Worm (Caenorhabditis elegans) whole organism, L4 larva: ENCODE data around the gene Y39G8C.2.

Experiments used
- D1046.2 ChIP-seq: fragments of 200-800 bp; sonication (Bioruptor generic); IDR thresholded peaks from 2 replicates; pipeline ENCODE4 v1.3.6; 2022; ENCODE audit warnings: missing genetic modification characterization, missing compliant biosample characterization
- F10B5.3 ChIP-seq: sonication (generic microtip); optimal IDR thresholded peaks from 2 replicates; lab custom pipeline; 2016; ENCODE audit warnings: mild to moderate bottlenecking, missing genetic modification characterization, missing compliant biosample characterization
- R02D3.7 ChIP-seq: fragments of 150-350 bp; sonication (generic microtip); optimal IDR thresholded peaks from 3 replicates; lab custom pipeline; 2014; ENCODE audit warnings: missing biosample characterization, missing genetic modification characterization
- T20F7.1 ChIP-seq: fragments of 200-800 bp; sonication (Bioruptor generic); optimal IDR thresholded peaks from 2 replicates; lab custom pipeline; 2018; ENCODE audit warnings: mild to moderate bottlenecking, missing genetic modification characterization, missing compliant biosample characterization
- T26A8.4 ChIP-seq: fragments of 200-800 bp; sonication (Bioruptor generic); IDR thresholded peaks from 2 replicates; pipeline ENCODE4 v1.3.6; 2022; ENCODE audit warnings: missing genetic modification characterization, missing compliant biosample characterization
- Y105C5A.15 ChIP-seq: fragments of 200-800 bp; sonication (Bioruptor generic); IDR thresholded peaks from 2 replicates; pipeline ENCODE4 v1.3.6; 2022; ENCODE audit warnings: missing genetic modification characterization, missing compliant biosample characterization
- Y5F2A.4 ChIP-seq: fragments of 200-800 bp; sonication (Bioruptor generic); optimal IDR thresholded peaks from 2 replicates; lab custom pipeline; 2018; ENCODE audit warnings: mild to moderate bottlenecking, missing genetic modification characterization, missing compliant biosample characterization
- ZK337.2 ChIP-seq: fragments of 200-800 bp; sonication (Bioruptor generic); IDR thresholded peaks from 2 replicates; pipeline ENCODE4 v1.3.6; 2022; ENCODE audit warnings: missing genetic modification reagents, missing genetic modification characterization, missing compliant biosample characterization
- ZK546.5 ChIP-seq, 2 experiments: sonication (generic microtip); optimal IDR thresholded peaks; 2 replicates each; lab custom pipeline; 2017; ENCODE audit warnings: missing biosample characterization in 2 of 2, missing genetic modification characterization in 2 of 2
- aha-1 ChIP-seq: fragments of 150-350 bp; peaks from one replicate; lab custom pipeline; 2014; ENCODE audit warnings: missing biosample characterization, missing genetic modification characterization
- ama-1 ChIP-seq: fragments of 150-350 bp; optimal IDR thresholded peaks from 2 replicates; lab custom pipeline; 2014; ENCODE audit warnings: inconsistent platforms, mixed read lengths
- arid-1 ChIP-seq: fragments of 200-800 bp; sonication (Bioruptor generic); conservative IDR thresholded peaks from 2 replicates; pipeline ENCODE4 v1.3.6; 2022; ENCODE audit warnings: missing genetic modification reagents, missing genetic modification characterization, missing compliant biosample characterization
- cey-2 ChIP-seq: sonication (generic microtip); optimal IDR thresholded peaks from 3 replicates; lab custom pipeline; 2017; ENCODE audit warnings: missing genetic modification characterization, mild to moderate bottlenecking, missing compliant biosample characterization, antibody characterized with exemption, borderline replicate concordance; ENCODE audit not compliant: insufficient read depth
- ctbp-1 ChIP-seq: fragments of 200-800 bp; sonication (Bioruptor generic); IDR thresholded peaks from 2 replicates; pipeline ENCODE4 v1.3.6; 2022; ENCODE audit warnings: missing genetic modification reagents, missing genetic modification characterization, missing compliant biosample characterization
- daf-19 ChIP-seq: fragments of 200-800 bp; sonication (Bioruptor generic); conservative IDR thresholded peaks from 2 replicates; pipeline ENCODE4 v1.3.6; 2022; ENCODE audit warnings: missing genetic modification characterization, missing compliant biosample characterization
- daf-8 ChIP-seq: fragments of 200-800 bp; sonication (Bioruptor generic); IDR thresholded peaks from 2 replicates; pipeline ENCODE4 v1.3.6; 2022; ENCODE audit warnings: missing genetic modification characterization, missing compliant biosample characterization
- dmd-6 ChIP-seq: fragments of 200-800 bp; sonication (Bioruptor generic); IDR thresholded peaks from 2 replicates; pipeline ENCODE4 v1.3.6; 2022; ENCODE audit warnings: missing genetic modification reagents, missing genetic modification characterization, missing compliant biosample characterization
- dmd-9 ChIP-seq: fragments of 200-800 bp; sonication (Bioruptor generic); IDR thresholded peaks from 2 replicates; pipeline ENCODE4 v1.3.6; 2022; ENCODE audit warnings: missing genetic modification reagents, missing genetic modification characterization, missing compliant biosample characterization
- dpl-1 ChIP-seq: fragments of 150-350 bp; optimal IDR thresholded peaks from 2 replicates; lab custom pipeline; 2014; ENCODE audit warnings: missing biosample characterization, missing genetic modification reagents, missing genetic modification characterization
- dve-1 ChIP-seq: sonication (generic microtip); optimal IDR thresholded peaks from 2 replicates; lab custom pipeline; 2017; ENCODE audit warnings: antibody characterized with exemption, mild to moderate bottlenecking, missing genetic modification characterization, missing compliant biosample characterization; ENCODE audit not compliant: insufficient read depth
- fkh-10 ChIP-seq: fragments of 150-350 bp; optimal IDR thresholded peaks from 2 replicates; lab custom pipeline; 2014; ENCODE audit warnings: missing biosample characterization, missing genetic modification reagents, missing genetic modification characterization
- hif-1 ChIP-seq, 2 experiments: sonication (generic microtip); optimal IDR thresholded peaks; 2 replicates each; lab custom pipeline; 2016 to 2017; ENCODE audit warnings: missing compliant biosample characterization in 2 of 2, missing genetic modification characterization in 2 of 2, missing genetic modification reagents in 2 of 2, missing genotype in 2 of 2, mild to moderate bottlenecking in 1 of 2
- hlh-30 ChIP-seq: sonication (generic microtip); optimal IDR thresholded peaks from 2 replicates; lab custom pipeline; 2017; ENCODE audit warnings: antibody characterized with exemption, mild to moderate bottlenecking, missing genetic modification characterization, missing compliant biosample characterization; ENCODE audit not compliant: insufficient read depth
- hmg-1.1 ChIP-seq: fragments of 200-800 bp; sonication (Bioruptor generic); IDR thresholded peaks from 2 replicates; pipeline ENCODE4 v1.3.6; 2022; ENCODE audit warnings: missing genetic modification reagents, missing genetic modification characterization, missing compliant biosample characterization
- lin-1 ChIP-seq: fragments of 200-800 bp; sonication (Bioruptor generic); IDR thresholded peaks from 2 replicates; pipeline ENCODE4 v1.3.6; 2022; ENCODE audit warnings: missing genetic modification reagents, missing genetic modification characterization, missing compliant biosample characterization
- lin-29 ChIP-seq: fragments of 200-800 bp; sonication (Bioruptor generic); IDR thresholded peaks from 2 replicates; pipeline ENCODE4 v1.3.6; 2022; ENCODE audit warnings: missing genetic modification reagents, missing genetic modification characterization, missing compliant biosample characterization
- lin-38 ChIP-seq: fragments of 200-800 bp; sonication (Bioruptor generic); IDR thresholded peaks from 2 replicates; pipeline ENCODE4 v1.3.6; 2022; ENCODE audit warnings: missing genetic modification reagents, missing genetic modification characterization, missing compliant biosample characterization
- lsy-2 ChIP-seq, 2 experiments: fragments of 150-350 bp in 1 of 2; sonication (generic microtip) in 1 of 2; optimal IDR thresholded peaks; 2 replicates each; lab custom pipeline; 2014 to 2017; ENCODE audit warnings: missing biosample characterization in 2 of 2, missing genetic modification characterization in 2 of 2
- madf-5 ChIP-seq, 2 experiments: fragments of 200-800 bp; sonication (Bioruptor generic); IDR thresholded peaks; 2 replicates each; pipeline ENCODE4 v1.3.6; 2022; ENCODE audit warnings: missing compliant biosample characterization in 2 of 2, missing genetic modification characterization in 2 of 2
- mep-1 ChIP-seq: fragments of 150-350 bp; sonication (generic microtip); optimal IDR thresholded peaks from 3 replicates; lab custom pipeline; 2014; ENCODE audit warnings: missing biosample characterization, missing genetic modification characterization
- mes-2 ChIP-seq: sonication (generic microtip); optimal IDR thresholded peaks from 2 replicates; lab custom pipeline; 2016; ENCODE audit warnings: missing genotype, mild to moderate bottlenecking, missing genetic modification characterization, missing compliant biosample characterization; ENCODE audit not compliant: poor library complexity, severe bottlenecking
- nhr-11 ChIP-seq: fragments of 150-350 bp; optimal IDR thresholded peaks from 2 replicates; lab custom pipeline; 2014; ENCODE audit warnings: missing biosample characterization, missing genetic modification characterization
- nhr-28 ChIP-seq: fragments of 150-350 bp; optimal IDR thresholded peaks from 2 replicates; lab custom pipeline; 2014; ENCODE audit warnings: missing biosample characterization, missing genetic modification characterization
- nhr-41 ChIP-seq: fragments of 200-800 bp; sonication (Bioruptor generic); IDR thresholded peaks from 2 replicates; pipeline ENCODE4 v1.3.6; 2022; ENCODE audit warnings: missing genetic modification reagents, missing genetic modification characterization, missing compliant biosample characterization
- nhr-48 ChIP-seq: sonication (generic microtip); optimal IDR thresholded peaks from 2 replicates; lab custom pipeline; 2016; ENCODE audit warnings: mild to moderate bottlenecking, missing genetic modification characterization, missing compliant biosample characterization
- nhr-76 ChIP-seq: fragments of 150-350 bp; optimal IDR thresholded peaks from 2 replicates; lab custom pipeline; 2014; ENCODE audit warnings: missing biosample characterization, missing genetic modification characterization
- pha-4 ChIP-seq, 2 experiments: fragments of 150-350 bp in 1 of 2; fragments of 200-800 bp in 1 of 2; sonication (Bioruptor generic) in 1 of 2; IDR thresholded peaks in 1 of 2; optimal IDR thresholded peaks in 1 of 2; 2 replicates each; pipeline versions ENCODE4 v1.3.6 to Lab custom; 2014 to 2022; ENCODE audit warnings: missing genetic modification characterization in 2 of 2, missing genetic modification reagents in 2 of 2, missing biosample characterization in 1 of 2, missing compliant biosample characterization in 1 of 2
- saeg-2 ChIP-seq: fragments of 200-800 bp; sonication (Bioruptor generic); IDR thresholded peaks from 2 replicates; pipeline ENCODE4 v1.3.6; 2022; ENCODE audit warnings: missing genetic modification reagents, missing genetic modification characterization, missing compliant biosample characterization
- sdz-12 ChIP-seq: fragments of 200-800 bp; sonication (Bioruptor generic); optimal IDR thresholded peaks from 2 replicates; lab custom pipeline; 2018; ENCODE audit warnings: mild to moderate bottlenecking, missing genetic modification characterization, missing compliant biosample characterization
- set-16 ChIP-seq: fragments of 200-800 bp; sonication (Bioruptor generic); IDR thresholded peaks from 2 replicates; pipeline ENCODE4 v1.3.6; 2022; ENCODE audit warnings: missing genetic modification reagents, missing genetic modification characterization, missing compliant biosample characterization
- snpc-1.2 ChIP-seq: fragments of 200-800 bp; sonication (Bioruptor generic); IDR thresholded peaks from 2 replicates; pipeline ENCODE4 v1.3.6; 2022; ENCODE audit warnings: missing genetic modification reagents, missing genetic modification characterization, missing compliant biosample characterization
- snpc-4 ChIP-seq: fragments of 150-350 bp; optimal IDR thresholded peaks from 2 replicates; lab custom pipeline; 2014; ENCODE audit warnings: missing biosample characterization, missing genetic modification characterization
- unc-130 ChIP-seq: sonication (generic microtip); optimal IDR thresholded peaks from 2 replicates; lab custom pipeline; 2016; ENCODE audit warnings: missing genetic modification reagents, missing genetic modification characterization, missing compliant biosample characterization
- zag-1 ChIP-seq: fragments of 150-350 bp; optimal IDR thresholded peaks from 2 replicates; lab custom pipeline; 2014; ENCODE audit warnings: missing biosample characterization, missing genetic modification characterization
- zfp-2 ChIP-seq: sonication (generic microtip); optimal IDR thresholded peaks from 2 replicates; lab custom pipeline; 2016; ENCODE audit warnings: mild to moderate bottlenecking, missing genetic modification characterization, missing compliant biosample characterization
- zfp-3 ChIP-seq: fragments of 200-800 bp; sonication (Bioruptor generic); conservative IDR thresholded peaks from 2 replicates; pipeline ENCODE4 v1.3.6; 2022; ENCODE audit warnings: missing genetic modification reagents, missing genetic modification characterization, missing compliant biosample characterization
- zip-2 ChIP-seq: fragments of 150-350 bp; optimal IDR thresholded peaks from 2 replicates; lab custom pipeline; 2014; ENCODE audit warnings: missing biosample characterization, missing genetic modification characterization
- ztf-11 ChIP-seq: fragments of 150-350 bp; optimal IDR thresholded peaks from 2 replicates; lab custom pipeline; 2014; ENCODE audit warnings: missing biosample characterization, missing genetic modification characterization
- ztf-7 ChIP-seq: fragments of 150-350 bp; optimal IDR thresholded peaks from 2 replicates; lab custom pipeline; 2014; ENCODE audit warnings: missing biosample characterization, missing genetic modification characterization

The Y39G8C.2 gene

DNA sequence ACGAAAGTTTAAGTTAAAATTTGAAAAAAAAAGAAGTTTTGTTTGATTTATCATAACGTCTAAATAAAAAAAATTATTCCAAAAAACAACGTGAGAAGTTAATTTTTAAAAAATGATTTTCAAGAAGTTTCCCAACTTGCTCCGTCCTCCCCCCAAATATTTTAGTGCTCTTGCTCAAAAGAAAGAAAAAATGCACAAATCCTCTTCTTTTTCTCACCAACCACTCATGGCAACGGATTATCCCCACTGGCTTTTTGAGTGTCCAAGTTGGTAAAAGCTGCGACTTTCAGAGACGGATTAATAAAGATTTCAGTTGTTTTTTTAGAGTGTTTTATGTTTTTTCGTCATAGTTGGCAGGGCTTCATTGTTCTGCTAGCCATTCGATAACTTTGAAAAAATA, at the start of gene Y39G8C.2:
Gene Y39G8C.2, minus strand, starts transcription at position 101 of the 400 bp plus-strand sequence.
- TF ChIP-seq dmd-9 (GFP tag; lab: Robert Waterston, UW) (no peak), F10B5.3 (tag; lab: Kevin White, UChicago) (no peak), fkh-10 (GFP tag; lab: Kevin White, UChicago) (no peak), ztf-7 (tag; lab: Kevin White, UChicago) (no peak), zfp-3 (GFP tag; lab: Robert Waterston, UW) (no peak), zip-2 (tag; lab: Kevin White, UChicago) (no peak), Y5F2A.4 (no peak), T20F7.1 (GFP tag; lab: Kevin White, UChicago) (no peak), zag-1 (no peak), lin-38 (GFP tag; lab: Robert Waterston, UW) (no peak), daf-8 (no peak), aha-1 (tag; lab: Kevin White, UChicago) (no peak), hif-1 (tag; optimal IDR thresholded peaks at IDR 0.05; lab: Kevin White, UChicago) (no peak), nhr-11 (no peak), snpc-1.2 (GFP tag; lab: Robert Waterston, UW) (no peak), snpc-4 (tag; lab: Kevin White, UChicago) (no peak), dmd-6 (GFP tag; lab: Robert Waterston, UW) (no peak), dve-1 (tag; lab: Kevin White, UChicago) (no peak), pha-4 (GFP tag; IDR thresholded peaks at IDR 0.05; lab: Robert Waterston, UW) (no peak), pha-4 (tag; optimal IDR thresholded peaks at IDR 0.05; lab: Kevin White, UChicago) (no peak), hmg-1.1 (GFP tag; lab: Robert Waterston, UW) (no peak)

DNA sequence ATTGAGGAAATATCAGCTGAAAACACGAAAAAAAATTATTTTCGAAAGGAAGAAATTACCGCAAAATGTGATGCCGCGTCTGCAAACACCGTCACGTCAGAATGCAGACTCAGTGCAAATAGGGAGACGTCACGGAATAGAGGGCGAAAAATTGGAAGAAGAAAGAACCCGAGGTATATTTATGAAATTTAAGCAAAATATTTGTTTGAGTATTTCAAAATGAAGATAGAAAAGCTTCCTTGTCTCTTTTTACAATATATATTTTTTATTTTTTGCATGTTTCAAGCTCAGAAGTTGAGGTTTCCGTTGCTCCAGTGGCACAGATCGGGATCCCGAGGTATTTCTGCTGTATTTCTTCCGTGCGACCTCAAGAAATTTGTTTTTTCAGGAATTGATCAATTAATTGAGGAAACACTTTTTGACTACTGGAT, 46.4 kb upstream of the Y39G8C.2 start, which contains the start of gene W03H9.2:
Gene W03H9.2, minus strand, starts transcription at position 32 of the 431 bp plus-strand sequence.
- TF ChIP-seq D1046.2 (GFP tag; lab: Robert Waterston, UW) (no peak), saeg-2 (no peak), lin-1 (no peak), zfp-3 (GFP tag; lab: Robert Waterston, UW) (no peak), R02D3.7 (tag; lab: Kevin White, UChicago) (no peak), mes-2 (tag; lab: Kevin White, UChicago) (peak; percentile 95), aha-1 (tag; lab: Kevin White, UChicago) (no peak), dmd-9 (GFP tag; lab: Robert Waterston, UW) (peak; percentile 76), daf-19 (GFP tag; lab: Robert Waterston, UW) (no peak), nhr-28 (tag; lab: Kevin White, UChicago) (peak; percentile 15), hlh-30 (tag; lab: Kevin White, UChicago) (no peak), zip-2 (tag; lab: Kevin White, UChicago) (no peak), dpl-1 (peak; percentile 81), cey-2 (no peak), daf-8 (no peak), lsy-2 (tag; optimal IDR thresholded peaks at IDR 0.05; lab: Kevin White, UChicago) (peak in 1 of 2 experiments; percentile 71), mep-1 (tag; lab: Kevin White, UChicago) (no peak), ztf-11 (tag; lab: Kevin White, UChicago) (no peak), T26A8.4 (GFP tag; lab: Robert Waterston, UW) (no peak), set-16 (GFP tag; lab: Robert Waterston, UW) (no peak), nhr-41 (GFP tag; lab: Robert Waterston, UW) (no peak), ZK546.5 (tag; optimal IDR thresholded peaks at IDR 0.05; lab: Kevin White, UChicago) (no peak), lin-29 (GFP tag; lab: Robert Waterston, UW) (no peak), unc-130 (GFP tag; lab: Kevin White, UChicago) (peak; percentile 58), hmg-1.1 (GFP tag; lab: Robert Waterston, UW) (peak; percentile 85), ZK337.2 (GFP tag; lab: Robert Waterston, UW) (no peak), Y105C5A.15 (GFP tag; lab: Robert Waterston, UW) (no peak), madf-5 (GFP tag; IDR thresholded peaks at IDR 0.05; lab: Robert Waterston, UW) (no peak), arid-1 (GFP tag; lab: Robert Waterston, UW) (0 out of 2 replicates have a peak, but pooled peaks have one; percentile 9), ctbp-1 (GFP tag; lab: Robert Waterston, UW) (0 out of 2 replicates have a peak, but pooled peaks have one; percentile 40), snpc-1.2 (GFP tag; lab: Robert Waterston, UW) (no peak), nhr-76 (tag; lab: Kevin White, UChicago) (no peak), sdz-12 (GFP tag; lab: Kevin White, UChicago) (peak; percentile 62), zfp-2 (tag; lab: Kevin White, UChicago) (no peak), ama-1 (no peak), nhr-48 (tag; lab: Kevin White, UChicago) (peak; percentile 4)
